Fruit fly (Drosophila melanogaster) whole organism, embryonic: ENCODE results near the gene Gss1.

Experiments used
- Asciz ChIP-seq: fragments of 200-800 bp; sonication (Bioruptor generic); optimal IDR thresholded peaks from 2 replicates; lab custom pipeline; 2017; ENCODE audit warnings: missing biosample characterization, mild to moderate bottlenecking, missing genetic modification characterization, missing genetic modification reagents
- Bgb ChIP-seq: fragments of 200-800 bp; sonication (Bioruptor generic); IDR thresholded peaks from 2 replicates; pipeline ENCODE4 v1.3.6; 2022; ENCODE audit warnings: missing biosample characterization, missing genetic modification characterization; ENCODE audit not compliant: partially characterized antibody
- Blimp-1 ChIP-seq: fragments of 200-800 bp; sonication (Bioruptor generic); optimal IDR thresholded peaks from 3 replicates; lab custom pipeline; 2018; ENCODE audit warnings: missing biosample characterization, missing genetic modification characterization, mild to moderate bottlenecking, moderate library complexity, missing genetic modification reagents
- CG10209 ChIP-seq: fragments of 200-800 bp; sonication (Bioruptor generic); optimal IDR thresholded peaks from 3 replicates; lab custom pipeline; 2017; ENCODE audit warnings: missing biosample characterization, mild to moderate bottlenecking, missing genetic modification characterization, missing genetic modification reagents
- CG10462 ChIP-seq: fragments of 200-800 bp; sonication (Bioruptor generic); optimal IDR thresholded peaks from 2 replicates; lab custom pipeline; 2016; ENCODE audit warnings: missing biosample characterization, missing genetic modification characterization
- CG11696 ChIP-seq: fragments of 200-800 bp; sonication (Bioruptor generic); IDR thresholded peaks from 2 replicates; pipeline ENCODE4 v1.3.6; 2022; ENCODE audit warnings: missing biosample characterization, missing genetic modification characterization
- CG12155 ChIP-seq: fragments of 200-800 bp; sonication (Bioruptor generic); optimal IDR thresholded peaks from 3 replicates; lab custom pipeline; 2016; ENCODE audit warnings: missing biosample characterization, missing genetic modification characterization
- CG12744 ChIP-seq: fragments of 200-800 bp; sonication (Bioruptor generic); optimal IDR thresholded peaks from 2 replicates; lab custom pipeline; 2016; ENCODE audit warnings: missing biosample characterization, missing genetic modification characterization
- CG13123 ChIP-seq: fragments of 200-800 bp; sonication (Bioruptor generic); optimal IDR thresholded peaks from 2 replicates; lab custom pipeline; 2016; ENCODE audit warnings: missing biosample characterization, missing genetic modification characterization
- CG14965 ChIP-seq: fragments of 200-800 bp; sonication (Bioruptor generic); optimal IDR thresholded peaks from 2 replicates; lab custom pipeline; 2016; ENCODE audit warnings: missing biosample characterization, missing genetic modification characterization, borderline replicate concordance
- CG17385 ChIP-seq: fragments of 200-800 bp; sonication (Bioruptor generic); optimal IDR thresholded peaks from 3 replicates; lab custom pipeline; 2018; ENCODE audit warnings: missing biosample characterization, mild to moderate bottlenecking, missing genetic modification characterization
- CG18599 ChIP-seq: fragments of 200-800 bp; sonication (Bioruptor generic); optimal IDR thresholded peaks from 3 replicates; lab custom pipeline; 2017; ENCODE audit warnings: missing biosample characterization, missing genetic modification characterization, mild to moderate bottlenecking, moderate library complexity, missing genetic modification reagents
- CG2202 ChIP-seq: fragments of 200-800 bp; sonication (Bioruptor generic); optimal IDR thresholded peaks from 2 replicates; lab custom pipeline; 2018; ENCODE audit warnings: missing biosample characterization, mild to moderate bottlenecking, missing genetic modification characterization
- CG30431 ChIP-seq: fragments of 200-800 bp; sonication (Bioruptor generic); optimal IDR thresholded peaks from 2 replicates; lab custom pipeline; 2017; ENCODE audit warnings: missing biosample characterization, missing genetic modification characterization
- CG32532 ChIP-seq: fragments of 200-800 bp; sonication (Bioruptor generic); IDR thresholded peaks from 2 replicates; pipeline ENCODE4 v1.3.6; 2022; ENCODE audit warnings: missing biosample characterization, missing genetic modification characterization
- CG32772 ChIP-seq: fragments of 200-800 bp; sonication (Bioruptor generic); IDR thresholded peaks from 2 replicates; pipeline ENCODE4 v1.3.6; 2022; ENCODE audit warnings: missing biosample characterization, missing genetic modification characterization
- CG6175 ChIP-seq: fragments of 200-800 bp; sonication (Bioruptor generic); IDR thresholded peaks from 3 replicates; pipeline ENCODE4 v1.3.6; 2022; ENCODE audit warnings: missing biosample characterization, missing genetic modification characterization
- CG6765 ChIP-seq: fragments of 200-800 bp; sonication (Bioruptor generic); optimal IDR thresholded peaks from 3 replicates; lab custom pipeline; 2017; ENCODE audit warnings: missing biosample characterization, mild to moderate bottlenecking, missing genetic modification characterization
- Camta ChIP-seq: fragments of 200-800 bp; sonication (Bioruptor generic); optimal IDR thresholded peaks from 2 replicates; lab custom pipeline; 2016; ENCODE audit warnings: missing biosample characterization, missing genetic modification characterization
- D19B ChIP-seq: fragments of 200-800 bp; sonication (Bioruptor generic); optimal IDR thresholded peaks from 2 replicates; lab custom pipeline; 2017; ENCODE audit warnings: missing biosample characterization, mild to moderate bottlenecking, missing genetic modification characterization
- Dad ChIP-seq: fragments of 200-800 bp; sonication (Bioruptor generic); optimal IDR thresholded peaks from 3 replicates; lab custom pipeline; 2016; ENCODE audit warnings: missing biosample characterization, missing genetic modification characterization
- Dek ChIP-seq: fragments of 200-800 bp; sonication (Bioruptor generic); optimal IDR thresholded peaks from 3 replicates; lab custom pipeline; 2019; ENCODE audit warnings: missing biosample characterization, mild to moderate bottlenecking, missing genetic modification characterization, moderate library complexity
- Dfd ChIP-seq, 2 experiments: fragments of >200 bp; optimal IDR thresholded peaks; 2 replicates each; lab custom pipeline; 2017; ENCODE audit warnings: missing biosample characterization in 2 of 2, missing genetic modification characterization in 2 of 2
- Drgx ChIP-seq: fragments of 200-800 bp; sonication (Bioruptor generic); IDR thresholded peaks from 2 replicates; pipeline ENCODE4 v1.3.6; 2022; ENCODE audit warnings: missing biosample characterization, missing genetic modification characterization
- E2f2 ChIP-seq: fragments of 200-800 bp; sonication (Bioruptor generic); IDR thresholded peaks from 2 replicates; pipeline ENCODE4 v1.3.6; 2022; ENCODE audit warnings: missing biosample characterization, missing genetic modification characterization
- Elba2 ChIP-seq: fragments of 200-800 bp; sonication (Bioruptor generic); optimal IDR thresholded peaks from 3 replicates; lab custom pipeline; 2016; ENCODE audit warnings: missing biosample characterization, missing genetic modification characterization
- Gsc ChIP-seq: fragments of 200-800 bp; sonication (Bioruptor generic); IDR thresholded peaks from 2 replicates; pipeline ENCODE4 v1.3.6; 2022; ENCODE audit warnings: missing biosample characterization, missing genetic modification characterization
- Hmr ChIP-seq: fragments of 200-800 bp; sonication (Bioruptor generic); optimal IDR thresholded peaks from 3 replicates; lab custom pipeline; 2017; ENCODE audit warnings: mild to moderate bottlenecking, missing biosample characterization, missing genetic modification reagents, missing genetic modification characterization
- Hr51 ChIP-seq, 2 experiments: fragments of 200-800 bp; sonication (Bioruptor generic); optimal IDR thresholded peaks; 2 replicates in 1 of 2; 3 replicates in 1 of 2; lab custom pipeline; 2016 to 2018; ENCODE audit warnings: missing biosample characterization in 2 of 2, missing genetic modification characterization in 2 of 2, mild to moderate bottlenecking in 1 of 2, moderate library complexity in 1 of 2
- Mad ChIP-seq: fragments of 200-800 bp; sonication (Bioruptor generic); optimal IDR thresholded peaks from 2 replicates; lab custom pipeline; 2016; ENCODE audit warnings: missing biosample characterization, missing genetic modification characterization
- Meics ChIP-seq: fragments of 200-800 bp; sonication (Bioruptor generic); optimal IDR thresholded peaks from 2 replicates; lab custom pipeline; 2017; ENCODE audit warnings: missing biosample characterization, mild to moderate bottlenecking, missing genetic modification characterization
- PHDP ChIP-seq: fragments of 200-800 bp; sonication (Bioruptor generic); optimal IDR thresholded peaks from 3 replicates; lab custom pipeline; 2018; ENCODE audit warnings: missing biosample characterization, mild to moderate bottlenecking, missing genetic modification characterization, moderate library complexity
- Scr ChIP-seq: fragments of 200-800 bp; sonication (Bioruptor generic); IDR thresholded peaks from 2 replicates; pipeline ENCODE4 v1.3.6; 2022; ENCODE audit warnings: missing biosample characterization, missing genetic modification characterization; ENCODE audit not compliant: partially characterized antibody
- Six4 ChIP-seq: fragments of 200-800 bp; sonication (Bioruptor generic); optimal IDR thresholded peaks from 2 replicates; lab custom pipeline; 2016; ENCODE audit warnings: missing biosample characterization, missing genetic modification characterization
- Trl ChIP-seq, 3 experiments: fragments of >200 bp in 2 of 3; fragments of 200-800 bp in 1 of 3; sonication (Bioruptor generic) in 1 of 3; optimal IDR thresholded peaks; 2 replicates in 1 of 3; 3 replicates in 2 of 3; lab custom pipeline; 2016 to 2017; ENCODE audit warnings: missing biosample characterization in 1 of 3, missing genetic modification characterization in 1 of 3
- ase ChIP-seq: fragments of 200-800 bp; sonication (Bioruptor generic); IDR thresholded peaks from 3 replicates; pipeline ENCODE4 v1.3.6; 2022; ENCODE audit warnings: missing biosample characterization, missing genetic modification characterization
- ato ChIP-seq: fragments of 200-800 bp; sonication (Bioruptor generic); IDR thresholded peaks from 2 replicates; pipeline ENCODE4 v1.3.6; 2022; ENCODE audit warnings: missing biosample characterization, missing genetic modification characterization; ENCODE audit not compliant: partially characterized antibody
- croc ChIP-seq: fragments of 200-800 bp; sonication (Bioruptor generic); conservative IDR thresholded peaks from 3 replicates; pipeline ENCODE4 v1.3.6; 2022; ENCODE audit warnings: missing biosample characterization, missing genetic modification characterization
- eyg ChIP-seq: fragments of 200-800 bp; sonication (Bioruptor generic); optimal IDR thresholded peaks from 3 replicates; lab custom pipeline; 2016; ENCODE audit warnings: missing biosample characterization, missing genetic modification characterization
- jumu ChIP-seq: fragments of 200-800 bp; sonication (Bioruptor generic); optimal IDR thresholded peaks from 3 replicates; lab custom pipeline; 2016; ENCODE audit warnings: missing biosample characterization, missing genetic modification characterization
- kay ChIP-seq: fragments of 200-800 bp; sonication (Bioruptor generic); optimal IDR thresholded peaks from 2 replicates; lab custom pipeline; 2016; ENCODE audit warnings: missing biosample characterization, missing genetic modification characterization
- knrl ChIP-seq: fragments of 200-800 bp; sonication (Bioruptor generic); IDR thresholded peaks from 3 replicates; pipeline ENCODE4 v1.3.6; 2022; ENCODE audit warnings: missing biosample characterization, missing genetic modification characterization; ENCODE audit not compliant: partially characterized antibody
- nerfin-1 ChIP-seq: fragments of 200-800 bp; sonication (Bioruptor generic); optimal IDR thresholded peaks from 3 replicates; lab custom pipeline; 2019; ENCODE audit warnings: missing biosample characterization, mild to moderate bottlenecking, missing genetic modification characterization, moderate library complexity
- pum ChIP-seq: fragments of 200-800 bp; sonication (Bioruptor generic); optimal IDR thresholded peaks from 2 replicates; lab custom pipeline; 2016; ENCODE audit warnings: missing biosample characterization, missing genetic modification characterization
- salm ChIP-seq: fragments of 200-800 bp; sonication (Bioruptor generic); optimal IDR thresholded peaks from 2 replicates; lab custom pipeline; 2018; ENCODE audit warnings: missing biosample characterization, mild to moderate bottlenecking, missing genetic modification characterization
- sc ChIP-seq, 3 experiments: fragments of >200 bp in 2 of 3; fragments of 200-800 bp in 1 of 3; sonication (Bioruptor generic) in 1 of 3; optimal IDR thresholded peaks; 2 replicates in 2 of 3; 3 replicates in 1 of 3; lab custom pipeline; 2017; ENCODE audit warnings: mild to moderate bottlenecking in 1 of 3, missing biosample characterization in 1 of 3, missing genetic modification characterization in 1 of 3, missing genetic modification reagents in 1 of 3
- shn ChIP-seq: fragments of 200-800 bp; sonication (Bioruptor generic); optimal IDR thresholded peaks from 3 replicates; lab custom pipeline; 2016; ENCODE audit warnings: missing biosample characterization, missing genetic modification characterization
- sim ChIP-seq: fragments of 200-800 bp; sonication (Bioruptor generic); IDR thresholded peaks from 2 replicates; pipeline ENCODE4 v1.3.6; 2022; ENCODE audit warnings: missing biosample characterization, missing genetic modification characterization
- sr ChIP-seq: fragments of 200-800 bp; sonication (Bioruptor generic); IDR thresholded peaks from 3 replicates; pipeline ENCODE4 v1.3.6; 2022; ENCODE audit warnings: missing biosample characterization, missing genetic modification characterization
- tna ChIP-seq: fragments of 200-800 bp; sonication (Bioruptor generic); IDR thresholded peaks from 2 replicates; pipeline ENCODE4 v1.3.6; 2022; ENCODE audit warnings: missing biosample characterization, missing genetic modification characterization; ENCODE audit not compliant: partially characterized antibody

The Gss1 gene

DNA sequence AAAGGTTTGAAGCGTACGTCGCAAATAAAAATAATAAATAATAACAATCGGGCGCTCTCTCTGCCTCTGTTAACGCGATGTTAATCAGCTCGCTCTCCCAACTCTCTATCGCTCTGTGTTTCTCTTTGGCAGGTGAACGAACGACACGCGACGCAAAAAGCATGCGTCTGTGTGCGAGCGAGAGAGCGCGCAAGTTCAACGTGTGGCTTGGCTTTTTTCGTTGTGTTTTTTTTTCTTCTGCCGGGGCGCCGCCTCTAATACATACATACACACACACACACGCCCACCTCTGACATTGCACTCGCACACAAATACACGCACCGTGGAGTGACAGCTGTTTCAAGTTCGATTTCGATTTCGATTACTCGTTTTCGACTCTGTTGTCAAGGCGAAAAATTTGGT, 10.7 kb upstream of the Gss1 start (continued):
- no peak for TF ChIP-seq ato (GFP tag; lab: Robert Waterston, UW)
- no peak for TF ChIP-seq Dek
- no peak for TF ChIP-seq eyg
- no peak for TF ChIP-seq CG12155 (GFP tag; lab: Kevin White, UChicago)
- no peak for TF ChIP-seq Dad (GFP tag; lab: Kevin White, UChicago)
- TF ChIP-seq Hmr (GFP tag; lab: Kevin White, UChicago) = no peak
- TF ChIP-seq Six4 = no peak
- no peak for TF ChIP-seq Gsc
- no peak for TF ChIP-seq salm
- peak; percentile 41; the same call in 1 of the 2 replicates for TF ChIP-seq CG32532 (GFP tag; lab: Robert Waterston, UW)
- no peak for TF ChIP-seq CG30431 (GFP tag; lab: Kevin White, UChicago)
- TF ChIP-seq Blimp-1 (GFP tag; lab: Kevin White, UChicago) = peak; percentile 8
- TF ChIP-seq CG12744 = no peak
- no peak for TF ChIP-seq Dfd (GFP tag; optimal IDR thresholded peaks at IDR 0.05; lab: Kevin White, UChicago)
- TF ChIP-seq CG14965 (GFP tag; lab: Kevin White, UChicago) = no peak
- TF ChIP-seq PHDP = no peak
- TF ChIP-seq nerfin-1 = no peak
- TF ChIP-seq Bgb (GFP tag; lab: Robert Waterston, UW) = no peak
- TF ChIP-seq Mad (GFP tag; lab: Kevin White, UChicago) = no peak
- TF ChIP-seq Meics (GFP tag; lab: Kevin White, UChicago) = no peak
- TF ChIP-seq CG11696 = no peak
- peak; percentile 81 for TF ChIP-seq CG32772 (GFP tag; lab: Robert Waterston, UW)
- no peak for TF ChIP-seq CG6765
- TF ChIP-seq croc = no peak
- no peak for TF ChIP-seq tna (GFP tag; lab: Robert Waterston, UW)
- TF ChIP-seq CG10462 (GFP tag; lab: Kevin White, UChicago) = no peak
- no peak for TF ChIP-seq CG10209 (GFP tag; lab: Kevin White, UChicago)
- peak; percentile 79 for TF ChIP-seq sr (GFP tag; lab: Robert Waterston, UW)
- peak; percentile 86 to 91 for TF ChIP-seq Trl (optimal IDR thresholded peaks at IDR 0.05; lab: Kevin White, UChicago)
- no peak for TF ChIP-seq Trl (GFP tag; optimal IDR thresholded peaks at IDR 0.05; lab: Kevin White, UChicago)
- TF ChIP-seq Elba2 (GFP tag; lab: Kevin White, UChicago) = no peak
- TF ChIP-seq CG18599 = no peak
- no peak for TF ChIP-seq D19B
- no peak for TF ChIP-seq CG2202 (tag; lab: Kevin White, UChicago)
- no peak for TF ChIP-seq kay (GFP tag; lab: Kevin White, UChicago)
- peak; percentile 99 for TF ChIP-seq CG6175 (GFP tag; lab: Robert Waterston, UW)
- TF ChIP-seq E2f2 (GFP tag; lab: Robert Waterston, UW) = peak; percentile 25; the same call in 1 of the 2 replicates
- TF ChIP-seq Hr51 (GFP tag; optimal IDR thresholded peaks at IDR 0.05; lab: Kevin White, UChicago) = no peak
- no peak for TF ChIP-seq Scr (GFP tag; lab: Robert Waterston, UW)
- TF ChIP-seq CG13123 (GFP tag; lab: Kevin White, UChicago) = no peak
- TF ChIP-seq knrl = no peak
- TF ChIP-seq sim (GFP tag; lab: Robert Waterston, UW) = no peak
- TF ChIP-seq Camta (GFP tag; lab: Kevin White, UChicago) = no peak
- no peak for TF ChIP-seq Asciz (GFP tag; lab: Kevin White, UChicago)
- no peak for TF ChIP-seq pum (GFP tag; lab: Kevin White, UChicago)
- TF ChIP-seq jumu (GFP tag; lab: Kevin White, UChicago) = no peak
- TF ChIP-seq shn = no peak
- TF ChIP-seq sc (optimal IDR thresholded peaks at IDR 0.05; lab: Kevin White, UChicago) = no peak
- TF ChIP-seq sc (GFP tag; optimal IDR thresholded peaks at IDR 0.05; lab: Kevin White, UChicago) = no peak
- TF ChIP-seq Drgx (GFP tag; lab: Robert Waterston, UW) = peak; percentile 65
- TF ChIP-seq ase (GFP tag; lab: Robert Waterston, UW) = no peak
- no peak for TF ChIP-seq CG17385 (GFP tag; lab: Kevin White, UChicago)
